Fruit fly (Drosophila melanogaster) whole organism, prepupa: ENCODE results near the gene msopa.

Experiments
- Blimp-1 ChIP-seq: fragments of 200-800 bp; sonication (Bioruptor generic); optimal IDR thresholded peaks from 3 replicates; lab custom pipeline; 2017; ENCODE audit warnings: missing biosample characterization, missing genetic modification characterization, mild to moderate bottlenecking, moderate library complexity, missing genetic modification reagents
- CG10631 ChIP-seq: fragments of 200-800 bp; sonication (Bioruptor generic); optimal IDR thresholded peaks from 2 replicates; lab custom pipeline; 2016; ENCODE audit warnings: missing biosample characterization, missing genetic modification characterization
- CG10669 ChIP-seq: fragments of 200-800 bp; sonication (Bioruptor generic); optimal IDR thresholded peaks from 3 replicates; lab custom pipeline; 2018; ENCODE audit warnings: missing biosample characterization, mild to moderate bottlenecking, missing genetic modification characterization, moderate library complexity
- CG11762 ChIP-seq: fragments of 200-800 bp; sonication (Bioruptor generic); optimal IDR thresholded peaks from 3 replicates; lab custom pipeline; 2016; ENCODE audit warnings: missing biosample characterization, missing genetic modification characterization; ENCODE audit not compliant: insufficient read depth
- CG11902 ChIP-seq: fragments of 200-800 bp; sonication (Bioruptor generic); optimal IDR thresholded peaks from 3 replicates; lab custom pipeline; 2016; ENCODE audit warnings: missing biosample characterization, missing genetic modification characterization
- CG15336 ChIP-seq: fragments of 200-800 bp; sonication (Bioruptor generic); IDR thresholded peaks from 2 replicates; pipeline ENCODE4 v1.3.6; 2022; ENCODE audit warnings: missing biosample characterization, missing genetic modification characterization
- CG16779 ChIP-seq: fragments of 200-800 bp; sonication (Bioruptor generic); optimal IDR thresholded peaks from 3 replicates; lab custom pipeline; 2017; ENCODE audit warnings: missing biosample characterization, mild to moderate bottlenecking, missing genetic modification characterization
- CG31627 ChIP-seq: fragments of 200-800 bp; sonication (Bioruptor generic); optimal IDR thresholded peaks from 3 replicates; lab custom pipeline; 2016; ENCODE audit warnings: missing biosample characterization, missing genetic modification characterization
- CG32006 ChIP-seq: fragments of 200-800 bp; sonication (Bioruptor generic); optimal IDR thresholded peaks from 3 replicates; lab custom pipeline; 2017; ENCODE audit warnings: missing biosample characterization, mild to moderate bottlenecking, missing genetic modification characterization
- CG3919 ChIP-seq: fragments of 200-800 bp; sonication (Bioruptor generic); optimal IDR thresholded peaks from 3 replicates; lab custom pipeline; 2016; ENCODE audit warnings: missing biosample characterization, missing genetic modification characterization
- CG4318 ChIP-seq: fragments of 200-800 bp; sonication (Bioruptor generic); optimal IDR thresholded peaks from 3 replicates; lab custom pipeline; 2017; ENCODE audit warnings: missing biosample characterization, mild to moderate bottlenecking, missing genetic modification characterization
- CG6163 ChIP-seq: fragments of 200-800 bp; sonication (Bioruptor generic); IDR thresholded peaks from 3 replicates; pipeline ENCODE4 v1.3.6; 2022; ENCODE audit warnings: missing biosample characterization, missing genetic modification characterization
- CG6276 ChIP-seq: fragments of 200-800 bp; sonication (Bioruptor generic); optimal IDR thresholded peaks from 2 replicates; lab custom pipeline; 2017; ENCODE audit warnings: missing biosample characterization, mild to moderate bottlenecking, missing genetic modification characterization
- CG6808 ChIP-seq: fragments of 200-800 bp; sonication (Bioruptor generic); optimal IDR thresholded peaks from 3 replicates; lab custom pipeline; 2017; ENCODE audit warnings: missing biosample characterization, missing genetic modification characterization, mild to moderate bottlenecking, moderate library complexity, missing genetic modification reagents
- CG6854 ChIP-seq: fragments of 200-800 bp; sonication (Bioruptor generic); optimal IDR thresholded peaks from 2 replicates; lab custom pipeline; 2017; ENCODE audit warnings: missing biosample characterization, mild to moderate bottlenecking, missing genetic modification characterization
- CG7368 ChIP-seq: fragments of 200-800 bp; sonication (Bioruptor generic); optimal IDR thresholded peaks from 3 replicates; lab custom pipeline; 2016; ENCODE audit warnings: missing biosample characterization, missing genetic modification characterization
- CG8319 ChIP-seq: fragments of 200-800 bp; sonication (Bioruptor generic); optimal IDR thresholded peaks from 3 replicates; lab custom pipeline; 2016; ENCODE audit warnings: missing biosample characterization, missing genetic modification characterization
- CG9139 ChIP-seq: fragments of 200-800 bp; sonication (Bioruptor generic); optimal IDR thresholded peaks from 3 replicates; lab custom pipeline; 2017; ENCODE audit warnings: missing biosample characterization, mild to moderate bottlenecking, missing genetic modification characterization
- Eip75B ChIP-seq: fragments of 200-800 bp; sonication (Bioruptor generic); optimal IDR thresholded peaks from 3 replicates; lab custom pipeline; 2016; ENCODE audit warnings: missing biosample characterization, missing genetic modification characterization
- Eip78C ChIP-seq: fragments of 200-800 bp; sonication (Bioruptor generic); peaks from one replicate; lab custom pipeline; 2016; ENCODE audit warnings: missing biosample characterization, missing genetic modification characterization
- Eip93F ChIP-seq: fragments of 200-800 bp; sonication (Bioruptor generic); optimal IDR thresholded peaks from 2 replicates; lab custom pipeline; 2016; ENCODE audit warnings: missing biosample characterization, mild to moderate bottlenecking, missing genetic modification characterization
- Ets21C ChIP-seq: fragments of 200-800 bp; sonication (Bioruptor generic); optimal IDR thresholded peaks from 3 replicates; lab custom pipeline; 2016; ENCODE audit warnings: missing biosample characterization, missing genetic modification characterization
- Ets96B ChIP-seq: fragments of 200-800 bp; optimal IDR thresholded peaks from 2 replicates; lab custom pipeline; 2019; ENCODE audit warnings: missing biosample characterization, mild to moderate bottlenecking, missing genetic modification characterization, moderate library complexity
- Gug ChIP-seq: fragments of 200-800 bp; sonication (Bioruptor generic); IDR thresholded peaks from 2 replicates; pipeline ENCODE4 v1.3.6; 2022; ENCODE audit warnings: missing biosample characterization, missing genetic modification characterization
- Hr39 ChIP-seq: fragments of 200-800 bp; sonication (Bioruptor generic); optimal IDR thresholded peaks from 2 replicates; lab custom pipeline; 2016; ENCODE audit warnings: missing biosample characterization, missing genetic modification characterization
- Hr4 ChIP-seq: fragments of 200-800 bp; sonication (Bioruptor generic); optimal IDR thresholded peaks from 3 replicates; lab custom pipeline; 2016; ENCODE audit warnings: missing biosample characterization, missing genetic modification characterization
- Lpt ChIP-seq: fragments of 200-800 bp; sonication (Bioruptor generic); optimal IDR thresholded peaks from 3 replicates; lab custom pipeline; 2016; ENCODE audit warnings: missing biosample characterization, missing genetic modification characterization
- OdsH ChIP-seq: fragments of 200-800 bp; sonication (Bioruptor generic); optimal IDR thresholded peaks from 3 replicates; lab custom pipeline; 2016; ENCODE audit warnings: missing biosample characterization, missing genetic modification characterization
- Smox ChIP-seq: fragments of 200-800 bp; sonication (Bioruptor generic); optimal IDR thresholded peaks from 3 replicates; lab custom pipeline; 2016; ENCODE audit warnings: missing biosample characterization, missing genetic modification characterization
- Sox14 ChIP-seq: fragments of 200-800 bp; sonication (Bioruptor generic); optimal IDR thresholded peaks from 3 replicates; lab custom pipeline; 2016; ENCODE audit warnings: missing biosample characterization, missing genetic modification characterization
- Sox15 ChIP-seq: fragments of 200-800 bp; sonication (Bioruptor generic); optimal IDR thresholded peaks from 3 replicates; lab custom pipeline; 2016; ENCODE audit warnings: missing biosample characterization, missing genetic modification characterization
- achi ChIP-seq: fragments of 200-800 bp; sonication (Bioruptor generic); optimal IDR thresholded peaks from 3 replicates; lab custom pipeline; 2016; ENCODE audit warnings: missing biosample characterization, missing genetic modification characterization
- acj6 ChIP-seq: fragments of 200-800 bp; sonication (Bioruptor generic); optimal IDR thresholded peaks from 3 replicates; lab custom pipeline; 2016; ENCODE audit warnings: missing biosample characterization, missing genetic modification characterization
- cyc ChIP-seq: fragments of 200-800 bp; sonication (Bioruptor generic); optimal IDR thresholded peaks from 3 replicates; lab custom pipeline; 2016; ENCODE audit warnings: missing biosample characterization, missing genetic modification characterization
- dac ChIP-seq: fragments of 200-800 bp; sonication (Bioruptor generic); optimal IDR thresholded peaks from 2 replicates; lab custom pipeline; 2017; ENCODE audit warnings: missing biosample characterization, mild to moderate bottlenecking, missing genetic modification characterization
- dsx ChIP-seq: fragments of 200-800 bp; optimal IDR thresholded peaks from 3 replicates; lab custom pipeline; 2019; ENCODE audit warnings: missing biosample characterization, mild to moderate bottlenecking, missing genetic modification characterization, moderate library complexity; ENCODE audit not compliant: poor library complexity, severe bottlenecking
- fd59A ChIP-seq: fragments of 200-800 bp; sonication (Bioruptor generic); optimal IDR thresholded peaks from 2 replicates; lab custom pipeline; 2017; ENCODE audit warnings: missing biosample characterization, mild to moderate bottlenecking, missing genetic modification characterization, missing genetic modification reagents
- fd85E ChIP-seq: fragments of 200-800 bp; sonication (Bioruptor generic); optimal IDR thresholded peaks from 3 replicates; lab custom pipeline; 2016; ENCODE audit warnings: missing biosample characterization, missing genetic modification characterization
- fkh ChIP-seq: fragments of 200-800 bp; sonication (Bioruptor generic); optimal IDR thresholded peaks from 3 replicates; lab custom pipeline; 2017; ENCODE audit warnings: missing biosample characterization, mild to moderate bottlenecking, missing genetic modification characterization, moderate library complexity
- lz ChIP-seq: fragments of 200-800 bp; sonication (Bioruptor generic); optimal IDR thresholded peaks from 3 replicates; lab custom pipeline; 2016; ENCODE audit warnings: missing biosample characterization, missing genetic modification characterization
- pdm3 ChIP-seq: fragments of 200-800 bp; sonication (Bioruptor generic); optimal IDR thresholded peaks from 3 replicates; lab custom pipeline; 2016; ENCODE audit warnings: missing biosample characterization, missing genetic modification characterization
- salr ChIP-seq, 2 experiments: fragments of 200-800 bp; sonication (Bioruptor generic); optimal IDR thresholded peaks; 3 replicates each; lab custom pipeline; 2016 to 2018; ENCODE audit warnings: missing biosample characterization in 2 of 2, missing genetic modification characterization in 2 of 2, mild to moderate bottlenecking in 1 of 2
- ss ChIP-seq, 2 experiments: fragments of 200-800 bp; sonication (Bioruptor generic); optimal IDR thresholded peaks; 2 replicates in 1 of 2; 3 replicates in 1 of 2; lab custom pipeline; 2017 to 2018; ENCODE audit warnings: mild to moderate bottlenecking in 2 of 2, missing biosample characterization in 2 of 2, missing genetic modification characterization in 2 of 2, moderate library complexity in 1 of 2
- svp ChIP-seq: fragments of 200-800 bp; sonication (Bioruptor generic); peaks from one replicate; lab custom pipeline; 2016; ENCODE audit warnings: missing biosample characterization, missing genetic modification characterization

msopa gene

dm6 chr3L:22065694-22066093, 16.8 kb upstream of the msopa start, which contains the start of gene CG14561:
TSS of gene CG14561 (plus strand) at chr3L:22065907.
- TF ChIP-seq dsx (GFP tag; lab: Kevin White, UChicago) (peak; percentile 35), CG8319 (GFP tag; lab: Kevin White, UChicago) (peak; percentile 18), Smox (no peak), fkh (GFP tag; lab: Kevin White, UChicago) (peak; percentile 81), CG31627 (no peak), CG9139 (GFP tag; lab: Kevin White, UChicago) (no peak), fd59A (GFP tag; lab: Kevin White, UChicago) (no peak), Ets96B (tag; lab: Kevin White, UChicago) (no peak), achi (GFP tag; lab: Kevin White, UChicago) (peak; percentile 95), svp (GFP tag; lab: Kevin White, UChicago) (peak; percentile 47), Sox14 (GFP tag; lab: Kevin White, UChicago) (peak; percentile 42), Blimp-1 (GFP tag; lab: Kevin White, UChicago) (no peak)

- TF ChIP-seq Eip93F (GFP tag; lab: Kevin White, UChicago) (no peak), Gug (GFP tag; lab: Robert Waterston, UW) (no peak), CG4318 (no peak), Eip75B (GFP tag; lab: Kevin White, UChicago) (no peak), salr (GFP tag; optimal IDR thresholded peaks at IDR 0.05; lab: Kevin White, UChicago) (no peak), CG15336 (GFP tag; lab: Robert Waterston, UW) (no peak), svp (GFP tag; lab: Kevin White, UChicago) (no peak), dsx (GFP tag; lab: Kevin White, UChicago) (no peak)
Observed at dm6 chr3L:22070506-22070905, 12.0 kb upstream of the msopa start.

- TF ChIP-seq Eip75B (GFP tag; lab: Kevin White, UChicago): no peak
- peak; percentile 16 for TF ChIP-seq lz (GFP tag; lab: Kevin White, UChicago)
- no peak for TF ChIP-seq CG11902
- peak; percentile 29 for TF ChIP-seq CG10631 (GFP tag; lab: Kevin White, UChicago)
- TF ChIP-seq Sox15 (GFP tag; lab: Kevin White, UChicago): no peak
- no peak for TF ChIP-seq Ets21C (GFP tag; lab: Kevin White, UChicago)
- TF ChIP-seq Ets96B (tag; lab: Kevin White, UChicago): no peak
- peak; percentile 37 for TF ChIP-seq pdm3 (GFP tag; lab: Kevin White, UChicago)
- peak; percentile 1 for TF ChIP-seq OdsH (GFP tag; lab: Kevin White, UChicago)
- peak; percentile 40 for TF ChIP-seq CG6854 (GFP tag; lab: Kevin White, UChicago)
- peak; percentile 80 for TF ChIP-seq Eip78C (GFP tag; lab: Kevin White, UChicago)
- TF ChIP-seq CG10669: no peak
- TF ChIP-seq CG11762 (GFP tag; lab: Kevin White, UChicago): no peak
- no peak for TF ChIP-seq CG6808 (GFP tag; lab: Kevin White, UChicago)
- TF ChIP-seq ss (GFP tag; optimal IDR thresholded peaks at IDR 0.05; lab: Kevin White, UChicago): no peak
- peak; percentile 2 for TF ChIP-seq CG8319 (GFP tag; lab: Kevin White, UChicago)
- TF ChIP-seq Gug (GFP tag; lab: Robert Waterston, UW): no peak
- no peak for TF ChIP-seq CG3919
- peak; percentile 38 for TF ChIP-seq Hr4 (GFP tag; lab: Kevin White, UChicago)
- peak in 1 of 2 experiments; percentile 36 for TF ChIP-seq salr (GFP tag; optimal IDR thresholded peaks at IDR 0.05; lab: Kevin White, UChicago)
- peak; percentile 26 for TF ChIP-seq Hr39 (GFP tag; lab: Kevin White, UChicago)
- TF ChIP-seq fd59A (GFP tag; lab: Kevin White, UChicago): no peak
- no peak for TF ChIP-seq CG9139 (GFP tag; lab: Kevin White, UChicago)
- no peak for TF ChIP-seq CG7368 (GFP tag; lab: Kevin White, UChicago)
- TF ChIP-seq Smox: peak; percentile 16
- peak; percentile 24 for TF ChIP-seq CG32006 (GFP tag; lab: Kevin White, UChicago)
- no peak for TF ChIP-seq Lpt (GFP tag; lab: Kevin White, UChicago)
- no peak for TF ChIP-seq CG16779 (tag; lab: Kevin White, UChicago)
- TF ChIP-seq achi (GFP tag; lab: Kevin White, UChicago): no peak
- peak; percentile 3 for TF ChIP-seq cyc (GFP tag; lab: Kevin White, UChicago)
- peak; percentile 52 for TF ChIP-seq svp (GFP tag; lab: Kevin White, UChicago)
- TF ChIP-seq CG6276 (GFP tag; lab: Kevin White, UChicago): no peak
- peak; percentile 26 for TF ChIP-seq acj6 (GFP tag; lab: Kevin White, UChicago)
- no peak for TF ChIP-seq fd85E (GFP tag; lab: Kevin White, UChicago)
- TF ChIP-seq CG6163 (GFP tag; lab: Robert Waterston, UW): no peak
- TF ChIP-seq Sox14 (GFP tag; lab: Kevin White, UChicago): peak; percentile 2
- no peak for TF ChIP-seq dac
Observed at dm6 chr3L:22071687-22072394, 10.7 kb upstream of the msopa start, which contains the start of gene CG7139. TSS of gene CG7139 (minus strand) at chr3L:22071848.
